Worm (Caenorhabditis elegans) whole organism, young adult: ENCODE results near the gene F15A4.10.
A peak's percentile ranks its signal among the peaks of the same experiment; 100 is the strongest.

Source experiments
- B0019.2 ChIP-seq: fragments of 200-800 bp; sonication (Bioruptor generic); conservative IDR thresholded peaks from 2 replicates; pipeline ENCODE4 v1.3.6; 2022; ENCODE audit warnings: missing genetic modification reagents, missing genetic modification characterization, missing compliant biosample characterization
- B0261.1 ChIP-seq: sonication (generic microtip); optimal IDR thresholded peaks from 2 replicates; lab custom pipeline; 2016; ENCODE audit warnings: mild to moderate bottlenecking, missing genetic modification characterization, moderate library complexity, missing compliant biosample characterization
- B0336.3 ChIP-seq: fragments of 200-800 bp; sonication (Bioruptor generic); IDR thresholded peaks from 2 replicates; pipeline ENCODE4 v1.3.6; 2022; ENCODE audit warnings: missing genetic modification characterization, missing compliant biosample characterization
- C17E4.6 ChIP-seq: fragments of 200-800 bp; sonication (Bioruptor generic); IDR thresholded peaks from 2 replicates; pipeline ENCODE4 v1.3.6; 2022; ENCODE audit warnings: missing genetic modification reagents, missing genetic modification characterization, missing compliant biosample characterization
- F22D6.2 ChIP-seq: sonication (generic microtip); optimal IDR thresholded peaks from 2 replicates; lab custom pipeline; 2016; ENCODE audit warnings: mild to moderate bottlenecking, missing genetic modification characterization, missing compliant biosample characterization
- F23B12.7 ChIP-seq: sonication (generic microtip); optimal IDR thresholded peaks from 2 replicates; lab custom pipeline; 2017; ENCODE audit warnings: missing genetic modification characterization, mild to moderate bottlenecking, missing compliant biosample characterization, antibody characterized with exemption, moderate library complexity; ENCODE audit not compliant: insufficient read depth
- F52B5.7 ChIP-seq: sonication (generic microtip); optimal IDR thresholded peaks from 2 replicates; lab custom pipeline; 2016; ENCODE audit warnings: mild to moderate bottlenecking, missing genetic modification characterization, missing compliant biosample characterization
- F57A8.1 ChIP-seq: fragments of 200-800 bp; sonication (Bioruptor generic); optimal IDR thresholded peaks from 2 replicates; lab custom pipeline; 2018; ENCODE audit warnings: mild to moderate bottlenecking, missing genetic modification characterization, moderate library complexity, missing compliant biosample characterization
- F57C9.4 ChIP-seq: sonication (generic microtip); optimal IDR thresholded peaks from 2 replicates; lab custom pipeline; 2017; ENCODE audit warnings: mild to moderate bottlenecking, missing genetic modification characterization, missing compliant biosample characterization
- T07F8.4 ChIP-seq: sonication (generic microtip); optimal IDR thresholded peaks from 2 replicates; lab custom pipeline; 2016; ENCODE audit warnings: mild to moderate bottlenecking, missing genetic modification characterization, moderate library complexity, missing compliant biosample characterization
- Y95B8A.8 ChIP-seq: fragments of 200-800 bp; sonication (Bioruptor generic); IDR thresholded peaks from 2 replicates; pipeline ENCODE4 v1.3.6; 2022; ENCODE audit warnings: missing genetic modification reagents, missing genetic modification characterization, missing compliant biosample characterization
- ama-1 ChIP-seq, 3 experiments: fragments of 150-350 bp in 1 of 3; sonication (generic microtip) in 2 of 3; optimal IDR thresholded peaks; 2 replicates each; lab custom pipeline; 2014 to 2018; ENCODE audit warnings: missing biosample characterization in 2 of 3, missing genetic modification characterization in 2 of 3, missing genetic modification reagents in 2 of 3
- aptf-2 ChIP-seq: fragments of 200-800 bp; sonication (Bioruptor generic); conservative IDR thresholded peaks from 2 replicates; pipeline ENCODE4 v1.3.6; 2022; ENCODE audit warnings: missing genetic modification reagents, missing genetic modification characterization, missing compliant biosample characterization
- bed-2 ChIP-seq: fragments of 200-800 bp; sonication (Bioruptor generic); IDR thresholded peaks from 2 replicates; pipeline ENCODE4 v1.3.6; 2022; ENCODE audit warnings: missing genetic modification reagents, missing genetic modification characterization, missing compliant biosample characterization
- cebp-2 ChIP-seq: fragments of 200-800 bp; sonication (Bioruptor generic); IDR thresholded peaks from 2 replicates; pipeline ENCODE4 v1.3.6; 2022; ENCODE audit warnings: missing genetic modification characterization, missing compliant biosample characterization
- ceh-27 ChIP-seq: fragments of 200-800 bp; sonication (Bioruptor generic); optimal IDR thresholded peaks from 2 replicates; lab custom pipeline; 2018; ENCODE audit warnings: mild to moderate bottlenecking, missing genetic modification characterization, moderate library complexity, missing compliant biosample characterization
- ceh-91 ChIP-seq: fragments of 200-800 bp; sonication (Bioruptor generic); IDR thresholded peaks from 2 replicates; pipeline ENCODE4 v1.3.6; 2022; ENCODE audit warnings: missing genetic modification reagents, missing genetic modification characterization, missing compliant biosample characterization
- chd-7 ChIP-seq: sonication (generic microtip); optimal IDR thresholded peaks from 2 replicates; lab custom pipeline; 2016; ENCODE audit warnings: mild to moderate bottlenecking, missing genetic modification characterization, moderate library complexity, missing compliant biosample characterization
- die-1 ChIP-seq: sonication (generic microtip); optimal IDR thresholded peaks from 2 replicates; lab custom pipeline; 2016; ENCODE audit warnings: missing genotype, mild to moderate bottlenecking, missing genetic modification characterization, missing compliant biosample characterization
- dox-1 ChIP-seq: fragments of 200-800 bp; sonication (Bioruptor generic); IDR thresholded peaks from 2 replicates; pipeline ENCODE4 v1.3.6; 2022; ENCODE audit warnings: missing genetic modification reagents, missing genetic modification characterization, missing compliant biosample characterization
- efl-1 ChIP-seq: fragments of 150-350 bp; optimal IDR thresholded peaks from 2 replicates; lab custom pipeline; 2014; ENCODE audit warnings: missing biosample characterization, missing genetic modification reagents, missing genetic modification characterization
- egl-44 ChIP-seq: fragments of 200-800 bp; sonication (Bioruptor generic); IDR thresholded peaks from 2 replicates; pipeline ENCODE4 v1.3.6; 2022; ENCODE audit warnings: missing genetic modification reagents, missing genetic modification characterization, missing compliant biosample characterization
- ekl-4 ChIP-seq: fragments of 200-800 bp; sonication (Bioruptor generic); IDR thresholded peaks from 2 replicates; pipeline ENCODE4 v1.3.6; 2022; ENCODE audit warnings: missing genetic modification reagents, missing genetic modification characterization, missing compliant biosample characterization
- gei-17 ChIP-seq: fragments of 200-800 bp; sonication (Bioruptor generic); optimal IDR thresholded peaks from 2 replicates; lab custom pipeline; 2018; ENCODE audit warnings: mild to moderate bottlenecking, missing genetic modification characterization, missing compliant biosample characterization
- him-1 ChIP-seq: sonication (generic microtip); optimal IDR thresholded peaks from 2 replicates; lab custom pipeline; 2016; ENCODE audit warnings: missing genotype, missing genetic modification reagents, missing genetic modification characterization, missing compliant biosample characterization
- hlh-12 ChIP-seq: sonication (generic microtip); optimal IDR thresholded peaks from 2 replicates; lab custom pipeline; 2016; ENCODE audit warnings: missing genetic modification characterization, missing compliant biosample characterization
- hlh-26 ChIP-seq: fragments of 200-800 bp; sonication (Bioruptor generic); conservative IDR thresholded peaks from 2 replicates; pipeline ENCODE4 v1.3.6; 2022; ENCODE audit warnings: missing genetic modification reagents, missing genetic modification characterization, missing compliant biosample characterization
- hmg-1.2 ChIP-seq: fragments of 200-800 bp; sonication (Bioruptor generic); IDR thresholded peaks from 2 replicates; pipeline ENCODE4 v1.3.6; 2022; ENCODE audit warnings: missing genetic modification reagents, missing genetic modification characterization, missing compliant biosample characterization
- hmg-20 ChIP-seq: fragments of 200-800 bp; sonication (Bioruptor generic); IDR thresholded peaks from 2 replicates; pipeline ENCODE4 v1.3.6; 2022; ENCODE audit warnings: missing genetic modification reagents, missing genetic modification characterization, missing compliant biosample characterization
- hsf-1 ChIP-seq: fragments of 200-800 bp; sonication (Bioruptor generic); IDR thresholded peaks from 2 replicates; pipeline ENCODE4 v1.3.6; 2022; ENCODE audit warnings: missing genetic modification reagents, missing genetic modification characterization, missing compliant biosample characterization
- lin-40 ChIP-seq: sonication (generic microtip); optimal IDR thresholded peaks from 2 replicates; lab custom pipeline; 2016; ENCODE audit warnings: missing genetic modification characterization, mild to moderate bottlenecking, missing compliant biosample characterization, missing genotype, missing genetic modification reagents
- lir-1 ChIP-seq: fragments of 200-800 bp; sonication (Bioruptor generic); conservative IDR thresholded peaks from 2 replicates; pipeline ENCODE4 v1.3.6; 2022; ENCODE audit warnings: missing genetic modification reagents, missing genetic modification characterization, missing compliant biosample characterization
- madf-10 ChIP-seq: sonication (generic microtip); optimal IDR thresholded peaks from 2 replicates; lab custom pipeline; 2016; ENCODE audit warnings: mild to moderate bottlenecking, missing genetic modification characterization, missing compliant biosample characterization
- mel-28 ChIP-seq: sonication (generic microtip); optimal IDR thresholded peaks from 2 replicates; lab custom pipeline; 2016; ENCODE audit warnings: borderline replicate concordance, mild to moderate bottlenecking, missing genetic modification characterization, missing compliant biosample characterization
- nfya-2 ChIP-seq: fragments of 200-800 bp; sonication (Bioruptor generic); IDR thresholded peaks from 2 replicates; pipeline ENCODE4 v1.3.6; 2022; ENCODE audit warnings: missing genetic modification reagents, missing genetic modification characterization, missing compliant biosample characterization
- nfyb-1 ChIP-seq: fragments of 200-800 bp; sonication (Bioruptor generic); IDR thresholded peaks from 2 replicates; pipeline ENCODE4 v1.3.6; 2022; ENCODE audit warnings: missing genetic modification reagents, missing genetic modification characterization, missing compliant biosample characterization
- nhr-179 ChIP-seq: sonication (generic microtip); optimal IDR thresholded peaks from 2 replicates; lab custom pipeline; 2016; ENCODE audit warnings: mild to moderate bottlenecking, missing genetic modification characterization, missing compliant biosample characterization
- nhr-80 ChIP-seq: sonication (generic microtip); optimal IDR thresholded peaks from 2 replicates; lab custom pipeline; 2016; ENCODE audit warnings: missing genetic modification characterization, missing compliant biosample characterization
- rec-8 ChIP-seq, 2 experiments: sonication (generic microtip); optimal IDR thresholded peaks; 2 replicates each; lab custom pipeline; 2016; ENCODE audit warnings: mild to moderate bottlenecking in 2 of 2, missing genetic modification characterization in 2 of 2, missing genetic modification reagents in 2 of 2, missing genotype in 2 of 2, missing biosample characterization in 1 of 2, missing compliant biosample characterization in 1 of 2, moderate library complexity in 1 of 2
- sdz-38 ChIP-seq: sonication (generic microtip); optimal IDR thresholded peaks from 2 replicates; lab custom pipeline; 2016; ENCODE audit warnings: missing genotype, missing genetic modification characterization, missing compliant biosample characterization
- sptf-2 ChIP-seq: fragments of 200-800 bp; sonication (Bioruptor generic); optimal IDR thresholded peaks from 2 replicates; lab custom pipeline; 2018; ENCODE audit warnings: mild to moderate bottlenecking, missing genetic modification characterization, missing compliant biosample characterization
- tbx-9 ChIP-seq: sonication (generic microtip); optimal IDR thresholded peaks from 2 replicates; lab custom pipeline; 2016; ENCODE audit warnings: borderline replicate concordance, missing genetic modification characterization, inconsistent platforms, missing compliant biosample characterization
- tlf-1 ChIP-seq: fragments of 200-800 bp; sonication (Bioruptor generic); optimal IDR thresholded peaks from 2 replicates; lab custom pipeline; 2018; ENCODE audit warnings: mild to moderate bottlenecking, missing genetic modification characterization, missing compliant biosample characterization
- zim-3 ChIP-seq: sonication (generic microtip); optimal IDR thresholded peaks from 2 replicates; lab custom pipeline; 2017; ENCODE audit warnings: mild to moderate bottlenecking, missing genetic modification characterization, moderate library complexity, missing compliant biosample characterization
- ztf-18 ChIP-seq: sonication (generic microtip); optimal IDR thresholded peaks from 2 replicates; lab custom pipeline; 2016; ENCODE audit warnings: missing genotype, mild to moderate bottlenecking, missing genetic modification characterization, missing compliant biosample characterization
- ztf-28 ChIP-seq: fragments of 200-800 bp; sonication (Bioruptor generic); IDR thresholded peaks from 2 replicates; pipeline ENCODE4 v1.3.6; 2022; ENCODE audit warnings: missing genetic modification reagents, missing genetic modification characterization, missing compliant biosample characterization
- ztf-3 ChIP-seq: fragments of 200-800 bp; sonication (Bioruptor generic); optimal IDR thresholded peaks from 2 replicates; lab custom pipeline; 2018; ENCODE audit warnings: mild to moderate bottlenecking, missing genetic modification characterization, missing compliant biosample characterization

Gene F15A4.10

DNA sequence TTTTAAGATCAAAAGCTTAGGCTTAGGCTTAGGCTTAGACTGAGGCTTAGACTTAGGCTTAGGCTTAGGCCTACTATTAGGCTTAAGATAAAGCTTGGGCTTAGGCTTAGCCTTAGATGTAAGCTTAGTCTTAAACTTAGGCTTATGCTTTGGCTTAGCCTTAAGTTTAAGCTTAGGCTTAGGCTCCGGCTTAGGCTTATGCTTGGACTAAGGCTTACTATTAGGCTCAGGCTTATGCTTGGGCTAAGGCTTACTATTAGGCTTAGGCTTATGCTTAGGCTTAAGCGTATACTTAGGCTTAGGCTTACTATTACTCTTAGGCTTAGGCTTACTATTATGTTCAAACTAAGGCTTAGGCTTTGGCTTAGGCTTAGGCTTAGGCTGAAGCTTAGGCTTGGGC, 48.2 kb downstream of the F15A4.10 start:
- TF ChIP-seq chd-7 (tag; lab: Kevin White, UChicago) (no peak), efl-1 (no peak), hlh-26 (GFP tag; lab: Robert Waterston, UW) (no peak), egl-44 (GFP tag; lab: Robert Waterston, UW) (no peak), madf-10 (no peak)

DNA sequence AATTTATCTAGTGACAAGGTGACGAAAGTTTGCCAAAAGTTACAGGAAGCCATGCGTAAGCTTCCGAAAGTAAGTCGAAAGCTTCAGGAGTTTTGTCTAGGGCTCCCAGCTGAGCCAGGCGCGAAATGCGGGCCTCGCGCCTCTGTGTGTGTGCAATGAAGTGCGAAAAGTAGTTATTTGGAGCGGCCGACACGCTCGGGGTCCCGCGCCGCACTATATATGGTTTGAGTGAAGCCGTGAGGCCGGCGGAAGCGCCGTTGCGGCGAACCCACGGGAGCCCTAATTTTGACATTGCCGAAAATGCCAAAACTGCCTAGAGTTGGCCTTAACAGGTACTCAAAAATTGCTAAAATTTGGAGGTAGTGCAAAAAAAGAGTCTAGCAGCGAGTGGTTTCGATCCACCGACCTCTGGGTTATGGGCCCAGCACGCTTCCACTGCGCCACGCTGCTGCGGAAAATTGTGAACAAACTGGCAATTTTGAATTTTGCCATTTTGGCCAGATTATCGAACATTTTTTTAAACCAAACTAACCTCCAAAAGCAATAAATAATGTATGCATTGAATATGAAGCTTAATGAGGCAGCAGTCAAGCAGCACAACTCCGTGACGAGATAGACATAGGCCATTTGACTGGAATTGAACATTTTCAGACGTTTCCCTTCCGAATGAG, 49.6 kb downstream of the F15A4.10 start:
- TF ChIP-seq hmg-20 (GFP tag; lab: Robert Waterston, UW) = no peak
- no peak for TF ChIP-seq ekl-4 (GFP tag; lab: Robert Waterston, UW)
- TF ChIP-seq mel-28 (tag; lab: Kevin White, UChicago) = no peak
- TF ChIP-seq tlf-1 = no peak
- TF ChIP-seq Y95B8A.8 (GFP tag; lab: Robert Waterston, UW) = no peak
- TF ChIP-seq lin-40 (tag; lab: Kevin White, UChicago) = no peak
- no peak for TF ChIP-seq cebp-2
- TF ChIP-seq lir-1 (GFP tag; lab: Robert Waterston, UW) = no peak
- TF ChIP-seq F23B12.7 (tag; lab: Kevin White, UChicago) = peak; percentile 22
- no peak for TF ChIP-seq hsf-1 (GFP tag; lab: Robert Waterston, UW)
- TF ChIP-seq ama-1 (optimal IDR thresholded peaks at IDR 0.05; lab: Kevin White, UChicago) = no peak
- TF ChIP-seq ama-1 (GFP tag; optimal IDR thresholded peaks at IDR 0.05; lab: Kevin White, UChicago) = no peak
- TF ChIP-seq B0261.1 (tag; lab: Kevin White, UChicago) = peak; percentile 61
- no peak for TF ChIP-seq sdz-38 (tag; lab: Kevin White, UChicago)
- TF ChIP-seq nhr-179 = no peak
- TF ChIP-seq ztf-3 (GFP tag; lab: Kevin White, UChicago) = no peak
- TF ChIP-seq hlh-12 (tag; lab: Kevin White, UChicago) = no peak
- TF ChIP-seq C17E4.6 (GFP tag; lab: Robert Waterston, UW) = no peak
- TF ChIP-seq B0019.2 (GFP tag; lab: Robert Waterston, UW) = no peak
- TF ChIP-seq rec-8 (tag; optimal IDR thresholded peaks at IDR 0.05; lab: Kevin White, UChicago) = no peak
- no peak for TF ChIP-seq aptf-2
- TF ChIP-seq tbx-9 (tag; lab: Kevin White, UChicago) = no peak
- TF ChIP-seq F22D6.2 (tag; lab: Kevin White, UChicago) = no peak
- TF ChIP-seq T07F8.4 = no peak
- peak; percentile 26; the same call in 1 of the 2 replicates for TF ChIP-seq dox-1 (GFP tag; lab: Robert Waterston, UW)
- no peak for TF ChIP-seq bed-2 (GFP tag; lab: Robert Waterston, UW)
- no peak for TF ChIP-seq F57C9.4 (tag; lab: Kevin White, UChicago)
- 0 out of 2 replicates have a peak, but pooled peaks have one; percentile 13 for TF ChIP-seq ztf-28
- no peak for TF ChIP-seq F52B5.7 (tag; lab: Kevin White, UChicago)
- TF ChIP-seq F57A8.1 = no peak
- peak; percentile 23; the same call in 1 of the 2 replicates for TF ChIP-seq hmg-1.2 (GFP tag; lab: Robert Waterston, UW)
- TF ChIP-seq B0336.3 (GFP tag; lab: Robert Waterston, UW) = no peak
- TF ChIP-seq nfya-2 = no peak
- no peak for TF ChIP-seq gei-17 (GFP tag; lab: Kevin White, UChicago)
- TF ChIP-seq zim-3 (tag; lab: Kevin White, UChicago) = peak; percentile 1
- TF ChIP-seq nfyb-1 (GFP tag; lab: Robert Waterston, UW) = no peak
- TF ChIP-seq ceh-91 (GFP tag; lab: Robert Waterston, UW) = no peak; the same call in 1 of the 2 replicates
- TF ChIP-seq die-1 (tag; lab: Kevin White, UChicago) = peak; percentile 45
- no peak for TF ChIP-seq nhr-80 (tag; lab: Kevin White, UChicago)
- no peak for TF ChIP-seq him-1 (tag; lab: Kevin White, UChicago)
- no peak for TF ChIP-seq ceh-27 (GFP tag; lab: Kevin White, UChicago)
- no peak for TF ChIP-seq ztf-18 (tag; lab: Kevin White, UChicago)
- TF ChIP-seq sptf-2 (GFP tag; lab: Kevin White, UChicago) = no peak
